Fruit fly (Drosophila melanogaster): ENCODE results near the gene trc.

The trc gene

dm6 chr3L:19817807-19818531 lies 16.1 kb downstream of the trc start, which contains the start of the genes Fibp and Deaf1 (continued):
- TF ChIP-seq caup (GFP tag; optimal IDR thresholded peaks at IDR 0.05; ENCODE audit: severe bottlenecking) (peak; percentile 46), CG42726 (GFP tag; IDR thresholded peaks at IDR 0.05; ENCODE audit: partially characterized antibody) (peak; percentile 99), CG6765 (GFP tag; optimal IDR thresholded peaks at IDR 0.05) (no peak), unpg (GFP tag; optimal IDR thresholded peaks at IDR 0.05) (peak; percentile 61), her (GFP tag; optimal IDR thresholded peaks at IDR 0.05) (peak; percentile 46), Doc3 (GFP tag; IDR thresholded peaks at IDR 0.05; ENCODE audit: partially characterized antibody) (peak; percentile 96), CG12155 (GFP tag; optimal IDR thresholded peaks at IDR 0.05) (peak; percentile 86), kah (GFP tag; optimal IDR thresholded peaks at IDR 0.05) (no peak), CG30403 (GFP tag; optimal IDR thresholded peaks at IDR 0.05) (peak; percentile 92), tin (GFP tag; optimal IDR thresholded peaks at IDR 0.05) (peak; percentile 71), E2f2 (GFP tag; IDR thresholded peaks at IDR 0.05) (no peak), CG1647 (GFP tag; optimal IDR thresholded peaks at IDR 0.05) (peak; percentile 67), HLH3B (GFP tag; IDR thresholded peaks at IDR 0.05) (0 out of 2 replicates have a peak, but pooled peaks have one; percentile 41), jumu (GFP tag; optimal IDR thresholded peaks at IDR 0.05) (peak; percentile 80), Xrp1 (GFP tag; IDR thresholded peaks at IDR 0.05) (peak; percentile 61; the same call in 1 of the 2 replicates), Chrac-16 (GFP tag; optimal IDR thresholded peaks at IDR 0.05) (peak; percentile 84), nerfin-2 (GFP tag; IDR thresholded peaks at IDR 0.05; ENCODE audit: partially characterized antibody) (peak; percentile 95), D (optimal IDR thresholded peaks at IDR 0.05) (no peak), D (GFP tag; optimal IDR thresholded peaks at IDR 0.05) (peak; percentile 50), grau (tag; optimal IDR thresholded peaks at IDR 0.05) (peak; percentile 79), Dref (GFP tag; IDR thresholded peaks at IDR 0.05) (peak; percentile 74), vnd (GFP tag; IDR thresholded peaks at IDR 0.05; ENCODE audit: partially characterized antibody) (peak; percentile 99), rib (GFP tag; IDR thresholded peaks at IDR 0.05) (no peak), Dbx (GFP tag; IDR thresholded peaks at IDR 0.05) (peak; percentile 87), CG10959 (GFP tag; IDR thresholded peaks at IDR 0.05) (no peak), CG14441 (GFP tag; IDR thresholded peaks at IDR 0.05) (peak; percentile 57; the same call in 1 of the 2 replicates), insv (GFP tag; optimal IDR thresholded peaks at IDR 0.05) (peak; percentile 45 to 95), ci (GFP tag; IDR thresholded peaks at IDR 0.05) (peak; percentile 34; the same call in 1 of the 3 replicates), fd3F (GFP tag; optimal IDR thresholded peaks at IDR 0.05) (peak; percentile 65), da (GFP tag; optimal IDR thresholded peaks at IDR 0.05) (peak; percentile 69), kni (GFP tag; optimal IDR thresholded peaks at IDR 0.05) (peak; percentile 42), CG13287 (GFP tag; IDR thresholded peaks at IDR 0.05; ENCODE audit: partially characterized antibody) (peak; percentile 94), gsb (GFP tag; IDR thresholded peaks at IDR 0.05) (no peak), Antp (GFP tag; optimal IDR thresholded peaks at IDR 0.05) (peak; percentile 85), CG8478 (optimal IDR thresholded peaks at IDR 0.05) (no peak), CG16813 (GFP tag; IDR thresholded peaks at IDR 0.05; ENCODE audit: partially characterized antibody) (peak; percentile 100), CG10274 (GFP tag; optimal IDR thresholded peaks at IDR 0.05) (no peak), chm (GFP tag; IDR thresholded peaks at IDR 0.05) (no peak), CG15696 (tag; optimal IDR thresholded peaks at IDR 0.05) (peak; percentile 77), trh (GFP tag; optimal IDR thresholded peaks at IDR 0.05) (peak; percentile 57), MBD-R2 (GFP tag; IDR thresholded peaks at IDR 0.05) (peak; percentile 75), CG2889 (GFP tag; IDR thresholded peaks at IDR 0.05) (peak; percentile 62; the same call in 1 of the 3 replicates), zen2 (GFP tag; IDR thresholded peaks at IDR 0.05; ENCODE audit: partially characterized antibody) (peak; percentile 97), Hmr (GFP tag; optimal IDR thresholded peaks at IDR 0.05) (peak; percentile 72), CG10147 (GFP tag; optimal IDR thresholded peaks at IDR 0.05) (peak; percentile 74), CG15011 (GFP tag; optimal IDR thresholded peaks at IDR 0.05) (peak; percentile 19), CG34376 (GFP tag; optimal IDR thresholded peaks at IDR 0.05) (peak; percentile 50), sc (optimal IDR thresholded peaks at IDR 0.05) (no peak), sc (GFP tag; optimal IDR thresholded peaks at IDR 0.05) (peak; percentile 11)
